Fruit fly (Drosophila melanogaster): ENCODE measurements around the gene CG6985.

DNA sequence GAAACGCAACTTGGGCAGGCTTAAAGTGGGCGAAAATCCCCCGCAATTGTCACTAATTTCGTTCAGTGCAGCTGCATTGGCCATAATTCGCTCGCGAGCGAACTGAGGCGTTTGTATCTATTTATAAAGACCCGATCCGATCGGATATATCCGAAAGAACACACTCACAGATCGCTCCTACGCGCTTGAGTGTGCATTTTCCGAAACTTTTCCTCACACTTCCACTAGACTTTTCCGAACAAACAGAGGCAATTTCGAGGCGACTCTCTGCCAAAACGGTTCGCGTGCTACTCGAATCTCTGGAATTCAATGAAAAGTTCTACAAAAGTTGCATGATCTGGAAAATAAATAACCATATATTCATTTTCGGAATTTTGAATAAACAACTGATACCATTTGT is 39.2 kb upstream of the CG6985 start, which contains the start of the genes CG6972 and CCAP:
- no peak for TF ChIP-seq Abd-B (GFP tag; optimal IDR thresholded peaks at IDR 0.05)
- TF ChIP-seq OdsH (GFP tag; optimal IDR thresholded peaks at IDR 0.05) = no peak
- TF ChIP-seq dl (GFP tag; optimal IDR thresholded peaks at IDR 0.05; ENCODE audit: insufficient read depth in 1 of 2, partially characterized antibody in 2 of 2) = no peak
- no peak for TF ChIP-seq Myc (optimal IDR thresholded peaks at IDR 0.05)
- TF ChIP-seq Vsx2 (GFP tag; optimal IDR thresholded peaks at IDR 0.05; ENCODE audit: partially characterized antibody) = no peak
- no peak for TF ChIP-seq Dfd (GFP tag; optimal IDR thresholded peaks at IDR 0.05)
- no peak for TF ChIP-seq Mio (GFP tag; optimal IDR thresholded peaks at IDR 0.05)
- no peak for TF ChIP-seq brk (GFP tag; optimal IDR thresholded peaks at IDR 0.05)
